Worm (Caenorhabditis elegans): Measurements from ENCODE around the gene ent-4.

DNA sequence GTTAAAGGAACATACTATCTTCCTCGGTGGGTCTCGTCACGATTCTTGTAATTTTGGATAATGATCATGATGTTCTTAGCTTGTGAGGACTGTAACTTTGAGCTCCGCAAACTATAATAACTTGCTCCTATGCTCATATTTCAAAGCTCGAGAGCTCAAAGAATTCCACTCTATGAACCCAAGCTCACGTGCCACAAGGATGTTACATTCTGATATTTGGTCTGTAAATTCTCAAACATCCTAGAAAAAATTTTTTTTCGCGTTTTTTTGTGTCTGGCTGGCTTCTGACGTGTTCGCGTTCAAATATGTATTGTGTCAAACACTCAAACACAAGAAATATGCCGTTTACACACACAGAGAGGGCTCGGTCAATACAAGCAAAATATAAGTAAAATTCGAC is 49.4 kb downstream of the ent-4 start, which contains the start of gene Y45F10D.16:
- TF ChIP-seq med-1 (GFP tag; optimal IDR thresholded peaks at IDR 0.05; ENCODE audit: insufficient read depth): no peak
- no peak for TF ChIP-seq T22C8.4 (GFP tag; IDR thresholded peaks at IDR 0.05)
- TF ChIP-seq flt-1 (GFP tag; IDR thresholded peaks at IDR 0.05): no peak
- no peak for TF ChIP-seq ref-1 (GFP tag; conservative IDR thresholded peaks at IDR 0.05)

Measured in whole organism, midembryonic.